Fruit fly (Drosophila melanogaster) whole organism, embryonic: Measurements from ENCODE around the gene Polr2F.

Experiments used
- Awh ChIP-seq: fragments of 200-800 bp; sonication (Bioruptor generic); IDR thresholded peaks from 2 replicates; pipeline ENCODE4, ENCODE4 v1.3.6; 2022; ENCODE audit warnings: missing biosample characterization, missing genetic modification characterization
- Bdp1 ChIP-seq: fragments of 200-800 bp; sonication (Bioruptor generic); optimal IDR thresholded peaks from 3 replicates; lab custom pipeline; 2016; ENCODE audit warnings: missing biosample characterization, missing genetic modification characterization
- BtbVII ChIP-seq: fragments of 200-800 bp; sonication (Bioruptor generic); optimal IDR thresholded peaks from 3 replicates; lab custom pipeline; 2017; ENCODE audit warnings: missing biosample characterization, mild to moderate bottlenecking, missing genetic modification characterization
- CG10543 ChIP-seq: fragments of 200-800 bp; sonication (Bioruptor generic); optimal IDR thresholded peaks from 3 replicates; lab custom pipeline; 2017; ENCODE audit warnings: missing biosample characterization, mild to moderate bottlenecking, missing genetic modification characterization, moderate library complexity
- CG10979 ChIP-seq: fragments of 200-800 bp; sonication (Bioruptor generic); optimal IDR thresholded peaks from 2 replicates; lab custom pipeline; 2018; ENCODE audit warnings: missing biosample characterization, mild to moderate bottlenecking, missing genetic modification characterization, moderate library complexity
- CG11247 ChIP-seq: fragments of 200-800 bp; sonication (Bioruptor generic); IDR thresholded peaks from 2 replicates; pipeline ENCODE4 v1.3.6; 2022; ENCODE audit warnings: missing biosample characterization, missing genetic modification characterization
- CG12942 ChIP-seq: fragments of 200-800 bp; sonication (Bioruptor generic); optimal IDR thresholded peaks from 3 replicates; lab custom pipeline; 2016; ENCODE audit warnings: missing biosample characterization, missing genetic modification characterization
- CG13123 ChIP-seq: fragments of 200-800 bp; sonication (Bioruptor generic); optimal IDR thresholded peaks from 2 replicates; lab custom pipeline; 2016; ENCODE audit warnings: missing biosample characterization, missing genetic modification characterization
- CG13287 ChIP-seq: fragments of 200-800 bp; sonication (Bioruptor generic); IDR thresholded peaks from 2 replicates; pipeline ENCODE4 v1.3.6; 2022; ENCODE audit warnings: missing biosample characterization, missing genetic modification characterization; ENCODE audit not compliant: partially characterized antibody
- CG14441 ChIP-seq: fragments of 200-800 bp; sonication (Bioruptor generic); IDR thresholded peaks from 2 replicates; pipeline ENCODE4 v1.3.6; 2022; ENCODE audit warnings: missing biosample characterization, missing genetic modification characterization
- CG14965 ChIP-seq: fragments of 200-800 bp; sonication (Bioruptor generic); optimal IDR thresholded peaks from 2 replicates; lab custom pipeline; 2016; ENCODE audit warnings: missing biosample characterization, missing genetic modification characterization, borderline replicate concordance
- CG18619 ChIP-seq: fragments of 200-800 bp; sonication (Bioruptor generic); optimal IDR thresholded peaks from 3 replicates; lab custom pipeline; 2017; ENCODE audit warnings: missing biosample characterization, mild to moderate bottlenecking, missing genetic modification characterization
- CG2199 ChIP-seq: fragments of 200-800 bp; sonication (Bioruptor generic); IDR thresholded peaks from 3 replicates; pipeline ENCODE4 v1.3.6; 2022; ENCODE audit warnings: missing biosample characterization, missing genetic modification characterization
- CG30431 ChIP-seq: fragments of 200-800 bp; sonication (Bioruptor generic); optimal IDR thresholded peaks from 2 replicates; lab custom pipeline; 2017; ENCODE audit warnings: missing biosample characterization, missing genetic modification characterization
- CG31365 ChIP-seq: fragments of 200-800 bp; sonication (Bioruptor generic); optimal IDR thresholded peaks from 2 replicates; lab custom pipeline; 2018; ENCODE audit warnings: missing biosample characterization, mild to moderate bottlenecking, missing genetic modification characterization
- CG3407 ChIP-seq: fragments of 200-800 bp; sonication (Bioruptor generic); optimal IDR thresholded peaks from 2 replicates; lab custom pipeline; 2018; ENCODE audit warnings: missing biosample characterization, mild to moderate bottlenecking, missing genetic modification characterization
- CG34422 ChIP-seq: fragments of 200-800 bp; sonication (Bioruptor generic); IDR thresholded peaks from 3 replicates; pipeline ENCODE4 v1.3.6; 2022; ENCODE audit warnings: missing biosample characterization, missing genetic modification characterization
- CG42726 ChIP-seq: fragments of 200-800 bp; sonication (Bioruptor generic); IDR thresholded peaks from 2 replicates; pipeline ENCODE4 v1.3.6; 2022; ENCODE audit warnings: missing biosample characterization, missing genetic modification characterization; ENCODE audit not compliant: partially characterized antibody
- CG6272 ChIP-seq: fragments of 200-800 bp; sonication (Bioruptor generic); IDR thresholded peaks from 2 replicates; pipeline ENCODE4 v1.3.6; 2022; ENCODE audit warnings: missing biosample characterization, missing genetic modification characterization
- CG6689 ChIP-seq: fragments of 200-800 bp; sonication (Bioruptor generic); IDR thresholded peaks from 2 replicates; pipeline ENCODE4 v1.3.6; 2022; ENCODE audit warnings: missing biosample characterization, missing genetic modification characterization
- CG7357 ChIP-seq: fragments of 200-800 bp; sonication (Bioruptor generic); IDR thresholded peaks from 3 replicates; pipeline ENCODE4 v1.3.6; 2022; ENCODE audit warnings: missing biosample characterization, missing genetic modification characterization
- CG9876 ChIP-seq: fragments of 200-800 bp; sonication (Bioruptor generic); optimal IDR thresholded peaks from 2 replicates; lab custom pipeline; 2016; ENCODE audit warnings: missing biosample characterization, missing genetic modification characterization
- Chrac-16 ChIP-seq: fragments of 200-800 bp; sonication (Bioruptor generic); optimal IDR thresholded peaks from 3 replicates; lab custom pipeline; 2016; ENCODE audit warnings: missing biosample characterization, missing genetic modification characterization
- Dip2 ChIP-seq: fragments of 200-800 bp; sonication (Bioruptor generic); IDR thresholded peaks from 2 replicates; pipeline ENCODE4 v1.3.6; 2022; ENCODE audit warnings: missing biosample characterization, missing genetic modification characterization
- HLH4C ChIP-seq: fragments of 200-800 bp; sonication (Bioruptor generic); IDR thresholded peaks from 3 replicates; pipeline ENCODE4 v1.3.6; 2022; ENCODE audit warnings: missing biosample characterization, missing genetic modification characterization; ENCODE audit not compliant: partially characterized antibody
- HmgD ChIP-seq: fragments of 200-800 bp; sonication (Bioruptor generic); optimal IDR thresholded peaks from 3 replicates; lab custom pipeline; 2016; ENCODE audit warnings: missing biosample characterization, missing genetic modification characterization
- Hmr ChIP-seq: fragments of 200-800 bp; sonication (Bioruptor generic); optimal IDR thresholded peaks from 3 replicates; lab custom pipeline; 2017; ENCODE audit warnings: mild to moderate bottlenecking, missing biosample characterization, missing genetic modification reagents, missing genetic modification characterization
- Kr ChIP-seq: fragments of 200-800 bp; sonication (Bioruptor generic); optimal IDR thresholded peaks from 2 replicates; lab custom pipeline; 2017; ENCODE audit warnings: missing biosample characterization, mild to moderate bottlenecking, missing genetic modification characterization
- Lim3 ChIP-seq: fragments of 200-800 bp; sonication (Bioruptor generic); IDR thresholded peaks from 2 replicates; pipeline ENCODE4 v1.3.6; 2022; ENCODE audit warnings: missing biosample characterization, missing genetic modification characterization
- Mrtf ChIP-seq: fragments of 200-800 bp; sonication (Bioruptor generic); IDR thresholded peaks from 3 replicates; pipeline ENCODE4 v1.3.6; 2022; ENCODE audit warnings: missing biosample characterization, missing genetic modification characterization
- Nf-YA ChIP-seq: fragments of 200-800 bp; sonication (Bioruptor generic); IDR thresholded peaks from 2 replicates; pipeline ENCODE4 v1.3.6; 2022; ENCODE audit warnings: missing biosample characterization, missing genetic modification characterization
- Optix ChIP-seq: fragments of 200-800 bp; sonication (Bioruptor generic); IDR thresholded peaks from 3 replicates; pipeline ENCODE4 v1.3.6; 2022; ENCODE audit warnings: missing biosample characterization, missing genetic modification characterization
- ap ChIP-seq: fragments of 200-800 bp; sonication (Bioruptor generic); IDR thresholded peaks from 2 replicates; pipeline ENCODE4 v1.3.6; 2022; ENCODE audit warnings: missing biosample characterization, missing genetic modification characterization
- az2 ChIP-seq: fragments of 200-800 bp; sonication (Bioruptor generic); optimal IDR thresholded peaks from 3 replicates; lab custom pipeline; 2016; ENCODE audit warnings: missing biosample characterization, missing genetic modification characterization
- bigmax ChIP-seq: fragments of 200-800 bp; sonication (Bioruptor generic); optimal IDR thresholded peaks from 2 replicates; lab custom pipeline; 2018; ENCODE audit warnings: missing biosample characterization, mild to moderate bottlenecking, missing genetic modification characterization
- corto ChIP-seq: fragments of 200-800 bp; sonication (Bioruptor generic); optimal IDR thresholded peaks from 2 replicates; lab custom pipeline; 2016; ENCODE audit warnings: missing biosample characterization, mild to moderate bottlenecking, missing genetic modification characterization, moderate library complexity
- dati ChIP-seq: fragments of 200-800 bp; sonication (Bioruptor generic); IDR thresholded peaks from 2 replicates; pipeline ENCODE4 v1.3.6; 2022; ENCODE audit warnings: missing biosample characterization, missing genetic modification characterization
- eyg ChIP-seq: fragments of 200-800 bp; sonication (Bioruptor generic); optimal IDR thresholded peaks from 3 replicates; lab custom pipeline; 2016; ENCODE audit warnings: missing biosample characterization, missing genetic modification characterization
- gcm ChIP-seq: fragments of 200-800 bp; sonication (Bioruptor generic); optimal IDR thresholded peaks from 2 replicates; lab custom pipeline; 2019; ENCODE audit warnings: missing biosample characterization, mild to moderate bottlenecking, missing genetic modification characterization, moderate library complexity
- hbn ChIP-seq: fragments of 200-800 bp; sonication (Bioruptor generic); IDR thresholded peaks from 2 replicates; pipeline ENCODE4 v1.3.6; 2022; ENCODE audit warnings: missing biosample characterization, missing genetic modification characterization; ENCODE audit not compliant: partially characterized antibody
- kni ChIP-seq: fragments of 200-800 bp; sonication (Bioruptor generic); optimal IDR thresholded peaks from 3 replicates; lab custom pipeline; 2017; ENCODE audit warnings: mild to moderate bottlenecking, missing biosample characterization, missing genetic modification reagents, missing genetic modification characterization
- lola ChIP-seq, 3 experiments: fragments of >200 bp in 2 of 3; fragments of 200-800 bp in 1 of 3; sonication (Bioruptor generic) in 1 of 3; optimal IDR thresholded peaks; 2 replicates each; lab custom pipeline; 2017 to 2019; ENCODE audit warnings: missing biosample characterization in 3 of 3, missing genetic modification characterization in 3 of 3, mild to moderate bottlenecking in 1 of 3, moderate library complexity in 1 of 3
- mld ChIP-seq: fragments of 200-800 bp; sonication (Bioruptor generic); IDR thresholded peaks from 3 replicates; pipeline ENCODE4 v1.3.6; 2022; ENCODE audit warnings: missing biosample characterization, missing genetic modification characterization; ENCODE audit not compliant: partially characterized antibody
- onecut ChIP-seq: fragments of 200-800 bp; sonication (Bioruptor generic); IDR thresholded peaks from 2 replicates; pipeline ENCODE4 v1.3.6; 2022; ENCODE audit warnings: missing biosample characterization, missing genetic modification characterization
- shn ChIP-seq: fragments of 200-800 bp; sonication (Bioruptor generic); optimal IDR thresholded peaks from 3 replicates; lab custom pipeline; 2016; ENCODE audit warnings: missing biosample characterization, missing genetic modification characterization
- unc-4 ChIP-seq: fragments of 200-800 bp; sonication (Bioruptor generic); IDR thresholded peaks from 2 replicates; pipeline ENCODE4 v1.3.6; 2022; ENCODE audit warnings: missing biosample characterization, missing genetic modification characterization; ENCODE audit not compliant: partially characterized antibody
- usp ChIP-seq: fragments of >200 bp; optimal IDR thresholded peaks from 2 replicates; lab custom pipeline; 2017; ENCODE audit warnings: missing biosample characterization, missing genetic modification characterization
- vfl ChIP-seq: fragments of 200-800 bp; sonication (Bioruptor generic); optimal IDR thresholded peaks from 2 replicates; lab custom pipeline; 2016; ENCODE audit warnings: missing biosample characterization, missing genetic modification characterization
- vvl ChIP-seq: fragments of 200-800 bp; sonication (Bioruptor generic); IDR thresholded peaks from 2 replicates; pipeline ENCODE4 v1.3.6; 2022; ENCODE audit warnings: missing biosample characterization, missing genetic modification characterization
- zen2 ChIP-seq: fragments of 200-800 bp; sonication (Bioruptor generic); IDR thresholded peaks from 3 replicates; pipeline ENCODE4 v1.3.6; 2022; ENCODE audit warnings: missing biosample characterization, missing genetic modification characterization; ENCODE audit not compliant: partially characterized antibody

The Polr2F gene

dm6 chr3R:5371563-5371962 lies at the start of gene Polr2F:
TSS of gene Polr2F (plus strand) at chr3R:5371795.
- peak; percentile 57 for TF ChIP-seq onecut (GFP tag; lab: Robert Waterston, UW)
- TF ChIP-seq bigmax (GFP tag; lab: Kevin White, UChicago) = peak; percentile 68
- TF ChIP-seq usp (GFP tag; lab: Kevin White, UChicago) = no peak
- TF ChIP-seq CG18619 (GFP tag; lab: Kevin White, UChicago) = peak; percentile 73
- TF ChIP-seq Bdp1 (GFP tag; lab: Kevin White, UChicago) = peak; percentile 83
- 0 out of 2 replicates have a peak, but pooled peaks have one; percentile 38 for TF ChIP-seq CG6689 (GFP tag; lab: Robert Waterston, UW)
- TF ChIP-seq corto = no peak
- TF ChIP-seq HLH4C (GFP tag; lab: Robert Waterston, UW) = no peak
- peak; percentile 82 for TF ChIP-seq az2 (GFP tag; lab: Kevin White, UChicago)
- TF ChIP-seq CG12942 (GFP tag; lab: Kevin White, UChicago) = peak; percentile 88
- peak; percentile 58; the same call in 2 of the 3 replicates for TF ChIP-seq Optix (GFP tag; lab: Robert Waterston, UW)
- peak in 1 of 3 experiments; percentile 51 for TF ChIP-seq lola (GFP tag; optimal IDR thresholded peaks at IDR 0.05; lab: Kevin White, UChicago)
- TF ChIP-seq ap (GFP tag; lab: Robert Waterston, UW) = peak; percentile 43; the same call in 1 of the 2 replicates
- peak; percentile 87 for TF ChIP-seq CG34422
- peak; percentile 36; the same call in 1 of the 2 replicates for TF ChIP-seq unc-4
- peak; percentile 48 for TF ChIP-seq BtbVII (GFP tag; lab: Kevin White, UChicago)
- TF ChIP-seq CG7357 (GFP tag; lab: Robert Waterston, UW) = no peak
- TF ChIP-seq CG3407 = peak; percentile 50
- peak; percentile 91 for TF ChIP-seq vfl (GFP tag; lab: Kevin White, UChicago)
- TF ChIP-seq CG6272 (GFP tag; lab: Robert Waterston, UW) = peak; percentile 69
- TF ChIP-seq CG2199 (GFP tag; lab: Robert Waterston, UW) = 0 out of 3 replicates have a peak, but pooled peaks have one; percentile 42
- TF ChIP-seq hbn (GFP tag; lab: Robert Waterston, UW) = peak; percentile 38; the same call in 1 of the 2 replicates
- TF ChIP-seq CG13287 (GFP tag; lab: Robert Waterston, UW) = peak; percentile 70
- no peak for TF ChIP-seq Nf-YA (GFP tag; lab: Robert Waterston, UW)
- peak; percentile 70 for TF ChIP-seq CG30431
- TF ChIP-seq Awh (GFP tag; lab: Robert Waterston, UW) = peak; percentile 28; the same call in 1 of the 2 replicates
- TF ChIP-seq CG11247 (GFP tag; lab: Robert Waterston, UW) = peak; percentile 86
- peak; percentile 87 for TF ChIP-seq vvl (GFP tag; lab: Robert Waterston, UW)
- TF ChIP-seq Hmr = peak; percentile 86
- TF ChIP-seq Chrac-16 (GFP tag; lab: Kevin White, UChicago) = peak; percentile 87
- peak; percentile 49 for TF ChIP-seq CG10979
- peak; percentile 78 for TF ChIP-seq CG13123 (GFP tag; lab: Kevin White, UChicago)
- peak; percentile 7; the same call in 1 of the 2 replicates for TF ChIP-seq dati (GFP tag; lab: Robert Waterston, UW)
- TF ChIP-seq Mrtf (GFP tag; lab: Robert Waterston, UW) = peak; percentile 54; the same call in 2 of the 3 replicates
- TF ChIP-seq CG10543 (GFP tag; lab: Kevin White, UChicago) = peak; percentile 82
- TF ChIP-seq Kr (GFP tag; lab: Kevin White, UChicago) = no peak
- TF ChIP-seq CG14965 (GFP tag; lab: Kevin White, UChicago) = no peak
- TF ChIP-seq CG9876 (GFP tag; lab: Kevin White, UChicago) = peak; percentile 93
- TF ChIP-seq gcm (GFP tag; lab: Kevin White, UChicago) = peak; percentile 17
- TF ChIP-seq mld (GFP tag; lab: Robert Waterston, UW) = no peak
- peak; percentile 82 for TF ChIP-seq eyg (GFP tag; lab: Kevin White, UChicago)
- TF ChIP-seq zen2 (GFP tag; lab: Robert Waterston, UW) = no peak
- TF ChIP-seq CG42726 (GFP tag; lab: Robert Waterston, UW) = peak; percentile 55; the same call in 1 of the 2 replicates
- peak; percentile 54 for TF ChIP-seq CG14441 (GFP tag; lab: Robert Waterston, UW)
- TF ChIP-seq Lim3 (GFP tag; lab: Robert Waterston, UW) = no peak
- peak; percentile 94 for TF ChIP-seq HmgD (GFP tag; lab: Kevin White, UChicago)
- no peak for TF ChIP-seq Dip2 (GFP tag; lab: Robert Waterston, UW)
- TF ChIP-seq kni (GFP tag; lab: Kevin White, UChicago) = peak; percentile 32
- peak; percentile 95 for TF ChIP-seq shn
- TF ChIP-seq CG31365 (tag; lab: Kevin White, UChicago) = no peak
